Fruit fly (Drosophila melanogaster): ENCODE results near the gene CG12011.
A peak's percentile ranks its signal among the peaks of the same experiment; 100 is the strongest.

Gene CG12011

DNA sequence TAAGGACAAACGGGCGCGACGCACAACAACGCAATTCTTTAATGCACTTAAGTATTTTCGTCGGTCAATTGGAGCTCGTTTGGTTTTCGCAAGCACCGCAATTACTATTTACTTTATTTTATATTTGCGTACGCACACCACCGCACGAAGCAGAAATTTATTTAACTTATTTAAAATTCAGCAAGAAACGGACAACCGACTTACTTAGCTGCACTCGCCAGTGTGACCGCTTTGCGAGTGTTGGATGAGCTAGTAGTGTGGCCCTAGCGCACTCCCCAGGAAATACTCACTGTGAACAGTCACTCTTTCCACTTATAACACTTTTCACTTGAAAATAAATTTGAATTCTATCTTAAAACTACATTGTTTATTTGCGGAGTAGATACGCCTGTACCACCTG is 36.5 kb downstream of the CG12011 start, which contains the start of gene drpr (continued):
- TF ChIP-seq CG2875 (GFP tag; optimal IDR thresholded peaks at IDR 0.05) (no peak), Neu2 (GFP tag; optimal IDR thresholded peaks at IDR 0.05; ENCODE audit: borderline replicate concordance) (no peak), Dref (GFP tag; IDR thresholded peaks at IDR 0.05) (peak; percentile 34), ash1 (GFP tag; optimal IDR thresholded peaks at IDR 0.05) (no peak), Hr51 (GFP tag; optimal IDR thresholded peaks at IDR 0.05) (no peak), CG4854 (GFP tag; optimal IDR thresholded peaks at IDR 0.05) (no peak), Dp (GFP tag; optimal IDR thresholded peaks at IDR 0.05) (peak; percentile 71), ERR (GFP tag; optimal IDR thresholded peaks at IDR 0.05) (no peak), dmrt11E (tag; optimal IDR thresholded peaks at IDR 0.05) (no peak), CG8388 (GFP tag; optimal IDR thresholded peaks at IDR 0.05) (peak; percentile 18), NC2β (GFP tag; optimal IDR thresholded peaks at IDR 0.05) (no peak), CG9797 (GFP tag; optimal IDR thresholded peaks at IDR 0.05) (peak; percentile 95), grn (GFP tag; optimal IDR thresholded peaks at IDR 0.05) (no peak), CG31365 (tag; optimal IDR thresholded peaks at IDR 0.05) (no peak), NK7.1 (GFP tag; optimal IDR thresholded peaks at IDR 0.05) (peak; percentile 11), Hand (GFP tag; optimal IDR thresholded peaks at IDR 0.05) (no peak), pb (GFP tag; optimal IDR thresholded peaks at IDR 0.05) (no peak), unc-4 (GFP tag; IDR thresholded peaks at IDR 0.05; ENCODE audit: partially characterized antibody) (no peak), shn (GFP tag; optimal IDR thresholded peaks at IDR 0.05) (no peak), H2.0 (GFP tag; IDR thresholded peaks at IDR 0.05) (no peak), Camta (GFP tag; optimal IDR thresholded peaks at IDR 0.05) (no peak), CG11696 (GFP tag; IDR thresholded peaks at IDR 0.05) (no peak), Jarid2 (GFP tag; optimal IDR thresholded peaks at IDR 0.05) (peak; percentile 85), so (GFP tag; IDR thresholded peaks at IDR 0.05) (no peak), CG3847 (GFP tag; IDR thresholded peaks at IDR 0.05) (no peak), CG6175 (GFP tag; IDR thresholded peaks at IDR 0.05) (no peak), zf30C (GFP tag; optimal IDR thresholded peaks at IDR 0.05) (peak; percentile 23), ttk (GFP tag; IDR thresholded peaks at IDR 0.05) (no peak), tin (GFP tag; optimal IDR thresholded peaks at IDR 0.05) (no peak), CG11398 (GFP tag; optimal IDR thresholded peaks at IDR 0.05) (no peak), slp2 (GFP tag; optimal IDR thresholded peaks at IDR 0.05) (no peak), CG15514 (GFP tag; optimal IDR thresholded peaks at IDR 0.05) (peak; percentile 82), tio (GFP tag; optimal IDR thresholded peaks at IDR 0.05) (no peak), Dad (GFP tag; optimal IDR thresholded peaks at IDR 0.05) (no peak), CG2712 (tag; optimal IDR thresholded peaks at IDR 0.05) (peak; percentile 46), NfI (GFP tag; optimal IDR thresholded peaks at IDR 0.05) (peak; percentile 39), CG15601 (tag; optimal IDR thresholded peaks at IDR 0.05) (peak; percentile 11), CG15696 (tag; optimal IDR thresholded peaks at IDR 0.05) (peak; percentile 4), gcm2 (GFP tag; optimal IDR thresholded peaks at IDR 0.05) (no peak), HLH54F (GFP tag; optimal IDR thresholded peaks at IDR 0.05) (no peak), CG14860 (GFP tag; IDR thresholded peaks at IDR 0.05; ENCODE audit: partially characterized antibody) (no peak), trh (GFP tag; optimal IDR thresholded peaks at IDR 0.05) (no peak), Poxn (GFP tag; IDR thresholded peaks at IDR 0.05) (no peak), sqz (GFP tag; optimal IDR thresholded peaks at IDR 0.05) (no peak), D (optimal IDR thresholded peaks at IDR 0.05) (no peak), D (GFP tag; optimal IDR thresholded peaks at IDR 0.05) (no peak), CG43689 (GFP tag; IDR thresholded peaks at IDR 0.05) (no peak), ATbp (GFP tag; optimal IDR thresholded peaks at IDR 0.05) (no peak), CG12659 (GFP tag; optimal IDR thresholded peaks at IDR 0.05) (peak; percentile 78), unpg (GFP tag; optimal IDR thresholded peaks at IDR 0.05) (peak; percentile 13), ranshi (GFP tag; IDR thresholded peaks at IDR 0.05) (no peak; the same call in 1 of the 2 replicates), Bteb2 (GFP tag; optimal IDR thresholded peaks at IDR 0.05) (no peak)
